Worm (Caenorhabditis elegans) whole organism, mixed stage, embryonic: Measurements from ENCODE around the gene C25G4.7.
"Not testable (repeated sequence)": the region's sequence is repeated elsewhere in the genome, so short reads cannot be mapped to it uniquely, and the experiment has no call there.

Experiments
- ceh-39 ChIP-seq: fragments of 150-350 bp; optimal IDR thresholded peaks from 2 replicates; lab custom pipeline; 2014; ENCODE audit warnings: missing biosample characterization, missing genetic modification characterization
- ceh-43 ChIP-seq: fragments of 200-800 bp; sonication (Bioruptor generic); optimal IDR thresholded peaks from 2 replicates; lab custom pipeline; 2018; ENCODE audit warnings: mild to moderate bottlenecking, missing genetic modification characterization, moderate library complexity, missing compliant biosample characterization
- elt-1 ChIP-seq: sonication (generic microtip); optimal IDR thresholded peaks from 2 replicates; lab custom pipeline; 2017; ENCODE audit warnings: missing genetic modification characterization, mild to moderate bottlenecking, missing compliant biosample characterization, antibody characterized with exemption, moderate library complexity, borderline replicate concordance; ENCODE audit not compliant: insufficient read depth
- flh-1 ChIP-seq: fragments of 200-800 bp; sonication (Bioruptor generic); optimal IDR thresholded peaks from 2 replicates; lab custom pipeline; 2018; ENCODE audit warnings: mild to moderate bottlenecking, missing genetic modification characterization, moderate library complexity, missing compliant biosample characterization
- lin-13 ChIP-seq: fragments of 150-350 bp; optimal IDR thresholded peaks from 2 replicates; lab custom pipeline; 2014; ENCODE audit warnings: missing biosample characterization, missing genetic modification characterization
- lin-32 ChIP-seq: fragments of 200-800 bp; sonication (Bioruptor generic); optimal IDR thresholded peaks from 2 replicates; lab custom pipeline; 2018; ENCODE audit warnings: mild to moderate bottlenecking, missing genetic modification characterization, missing compliant biosample characterization
- mep-1 ChIP-seq: fragments of 150-350 bp; optimal IDR thresholded peaks from 2 replicates; lab custom pipeline; 2017; ENCODE audit warnings: missing biosample characterization, missing genetic modification reagents, missing genetic modification characterization, inconsistent platforms
- nhr-12 ChIP-seq: fragments of 150-350 bp; optimal IDR thresholded peaks from 2 replicates; lab custom pipeline; 2014; ENCODE audit warnings: missing biosample characterization, missing genetic modification characterization
- nhr-2 ChIP-seq: fragments of 150-350 bp; optimal IDR thresholded peaks from 2 replicates; lab custom pipeline; 2014; ENCODE audit warnings: missing biosample characterization, missing genetic modification characterization
- tbx-8 ChIP-seq: fragments of 200-800 bp; sonication (Bioruptor generic); optimal IDR thresholded peaks from 2 replicates; lab custom pipeline; 2018; ENCODE audit warnings: mild to moderate bottlenecking, missing genetic modification characterization, moderate library complexity, missing compliant biosample characterization
- unc-62 ChIP-seq: fragments of 150-350 bp; optimal IDR thresholded peaks from 2 replicates; lab custom pipeline; 2014; ENCODE audit warnings: missing biosample characterization, missing genetic modification reagents, missing genetic modification characterization

C25G4.7 gene

DNA sequence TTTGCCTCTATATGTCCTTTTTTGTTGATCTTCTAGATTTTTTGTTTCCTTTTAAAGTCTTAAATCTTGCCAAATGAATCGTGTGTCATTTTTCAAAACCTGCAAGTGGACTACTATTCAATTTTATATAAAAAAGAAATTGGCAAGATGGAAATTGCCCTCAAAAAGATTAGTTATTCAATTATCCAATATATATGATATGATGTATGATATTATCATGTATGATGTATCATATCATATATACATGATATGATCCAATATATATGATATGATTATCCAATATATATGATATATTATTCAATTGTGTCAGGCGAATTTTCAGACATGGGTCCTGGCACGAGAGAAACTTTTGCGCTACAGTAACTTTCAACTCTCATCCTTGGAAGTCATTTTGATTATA is 38.5 kb downstream of the C25G4.7 start, which contains the start of gene sru-20:
TSS of gene sru-20 (plus strand) at position 301 of the 400 bp plus-strand sequence.
- TF ChIP-seq ceh-39 (no peak), nhr-12 (tag; lab: Kevin White, UChicago) (no peak), nhr-2 (no peak), lin-13 (no peak)

ce11 chrIV:12498238-12498637 is 41.5 kb downstream of the C25G4.7 start, which contains the start of gene sru-19:
TSS of gene sru-19 (plus strand) at chrIV:12498538.
- no peak for TF ChIP-seq lin-13
- TF ChIP-seq lin-32 (GFP tag; lab: Kevin White, UChicago) = no peak

DNA sequence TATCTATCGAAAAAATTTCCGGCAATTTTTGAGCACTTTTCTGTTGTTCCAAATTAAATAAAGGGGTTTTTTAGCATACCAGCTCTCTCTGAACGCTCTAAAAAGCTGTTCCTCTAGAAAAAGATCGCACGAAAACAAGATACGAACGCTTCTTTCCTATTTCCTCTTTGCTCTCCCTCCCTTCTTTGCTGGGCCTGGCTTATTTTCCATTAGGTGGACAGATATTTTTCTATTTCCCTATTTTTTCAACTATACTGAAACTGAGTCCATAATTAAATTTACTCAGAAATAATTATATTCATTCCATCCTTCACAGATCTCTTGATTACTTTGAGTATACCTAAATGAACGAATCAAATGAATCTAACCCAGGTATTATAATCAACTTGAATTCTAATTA is 45.2 kb downstream of the C25G4.7 start, which contains the start of gene sru-18:
TSS of gene sru-18 (plus strand) at position 301 of the 400 bp plus-strand sequence.
- TF ChIP-seq flh-1 (GFP tag; lab: Kevin White, UChicago) = no peak
- TF ChIP-seq tbx-8 = no peak
- TF ChIP-seq elt-1 (tag; lab: Kevin White, UChicago) = no peak
- TF ChIP-seq unc-62 (GFP tag; lab: Kevin White, UChicago) = no peak
- TF ChIP-seq, all 35 proteins: peak for 0

ce11 chrIV:12505397-12505796 is 48.7 kb downstream of the C25G4.7 start, which contains the start of gene sru-17:
TSS of gene sru-17 (plus strand) at chrIV:12505697.
- TF ChIP-seq tbx-8; ceh-43; mep-1 (tag; lab: Kevin White, UChicago): not testable (repeated sequence)
